Fruit fly (Drosophila melanogaster): ENCODE measurements around the gene CG17193.

The CG17193 gene

dm6 chr3R:20031043-20031763 is 24.7 kb downstream of the CG17193 start, which contains the start of gene trem (continued):
- TF ChIP-seq Hr51 (GFP tag; optimal IDR thresholded peaks at IDR 0.05) (peak; percentile 12 to 74), zfh2 (GFP tag; optimal IDR thresholded peaks at IDR 0.05) (peak; percentile 62), CG14441 (GFP tag; IDR thresholded peaks at IDR 0.05) (peak; percentile 66), Sin3A (optimal IDR thresholded peaks at IDR 0.05) (peak; percentile 0), CG14965 (GFP tag; optimal IDR thresholded peaks at IDR 0.05; ENCODE audit: borderline replicate concordance) (no peak), CG16863 (GFP tag; optimal IDR thresholded peaks at IDR 0.05) (peak; percentile 5), CG18476 (GFP tag; optimal IDR thresholded peaks at IDR 0.05) (peak; percentile 32), tll (GFP tag; optimal IDR thresholded peaks at IDR 0.05) (peak in 1 of 2 experiments; percentile 0), lmd (GFP tag; IDR thresholded peaks at IDR 0.05) (peak; percentile 71), CG15479 (GFP tag; optimal IDR thresholded peaks at IDR 0.05) (peak; percentile 1), Hr39 (optimal IDR thresholded peaks at IDR 0.05) (no peak), CG11695 (GFP tag; IDR thresholded peaks at IDR 0.05) (peak; percentile 49; the same call in 1 of the 3 replicates), z (GFP tag; IDR thresholded peaks at IDR 0.05) (no peak), ems (GFP tag; optimal IDR thresholded peaks at IDR 0.05) (no peak), CoRest (tag; optimal IDR thresholded peaks at IDR 0.05) (peak; percentile 92), CG13624 (GFP tag; optimal IDR thresholded peaks at IDR 0.05) (peak; percentile 42), unc-4 (GFP tag; IDR thresholded peaks at IDR 0.05; ENCODE audit: partially characterized antibody) (no peak), Nf-YC (tag; optimal IDR thresholded peaks at IDR 0.05) (peak; percentile 69), eve (GFP tag; optimal IDR thresholded peaks at IDR 0.05) (no peak), Sox100B (GFP tag; optimal IDR thresholded peaks at IDR 0.05) (no peak), CG9797 (GFP tag; optimal IDR thresholded peaks at IDR 0.05) (no peak), gro (GFP tag; optimal IDR thresholded peaks at IDR 0.05) (no peak), Scr (GFP tag; IDR thresholded peaks at IDR 0.05; ENCODE audit: partially characterized antibody) (peak; percentile 17; the same call in 1 of the 2 replicates), D (optimal IDR thresholded peaks at IDR 0.05) (no peak), D (GFP tag; optimal IDR thresholded peaks at IDR 0.05) (peak; percentile 61), Sox102F (GFP tag; optimal IDR thresholded peaks at IDR 0.05) (peak; percentile 64), CG7963 (GFP tag; IDR thresholded peaks at IDR 0.05; ENCODE audit: partially characterized antibody) (no peak), CG17361 (GFP tag; IDR thresholded peaks at IDR 0.05) (peak; percentile 95), CG8765 (GFP tag; IDR thresholded peaks at IDR 0.05) (peak; percentile 61), Ets65A (GFP tag) (peak; percentile 96), CG13775 (GFP tag; optimal IDR thresholded peaks at IDR 0.05) (peak; percentile 89), CG9932 (GFP tag; IDR thresholded peaks at IDR 0.05) (peak; percentile 90), gsb-n (tag; optimal IDR thresholded peaks at IDR 0.05) (no peak), E2f2 (GFP tag; IDR thresholded peaks at IDR 0.05) (peak; percentile 27; the same call in 1 of the 2 replicates), Ets97D (GFP tag; optimal IDR thresholded peaks at IDR 0.05) (peak; percentile 3), Dref (GFP tag; IDR thresholded peaks at IDR 0.05) (0 out of 2 replicates have a peak, but pooled peaks have one; percentile 20), Adf1 (GFP tag; IDR thresholded peaks at IDR 0.05) (no peak), bab2 (GFP tag; optimal IDR thresholded peaks at IDR 0.05) (peak; percentile 1), CG9817 (tag; optimal IDR thresholded peaks at IDR 0.05) (peak; percentile 84), HHEX (GFP tag; optimal IDR thresholded peaks at IDR 0.05) (peak; percentile 69), CG32772 (GFP tag; IDR thresholded peaks at IDR 0.05) (peak; percentile 67; the same call in 1 of the 2 replicates), nmo (GFP tag; optimal IDR thresholded peaks at IDR 0.05) (peak; percentile 88), Bteb2 (GFP tag; optimal IDR thresholded peaks at IDR 0.05) (peak; percentile 30), CG2678 (tag; optimal IDR thresholded peaks at IDR 0.05) (peak; percentile 83), Fer3 (tag; optimal IDR thresholded peaks at IDR 0.05) (peak; percentile 63), Gug (GFP tag; IDR thresholded peaks at IDR 0.05) (peak; percentile 87), CG10366 (GFP tag; IDR thresholded peaks at IDR 0.05) (peak; percentile 63), CG10462 (GFP tag; optimal IDR thresholded peaks at IDR 0.05) (peak; percentile 65), vnd (GFP tag; IDR thresholded peaks at IDR 0.05; ENCODE audit: partially characterized antibody) (no peak), CG1647 (GFP tag; optimal IDR thresholded peaks at IDR 0.05) (no peak)

All from whole organism, embryonic.